Worm (Caenorhabditis elegans): ENCODE data around the gene C17E7.9.

Gene C17E7.9

DNA sequence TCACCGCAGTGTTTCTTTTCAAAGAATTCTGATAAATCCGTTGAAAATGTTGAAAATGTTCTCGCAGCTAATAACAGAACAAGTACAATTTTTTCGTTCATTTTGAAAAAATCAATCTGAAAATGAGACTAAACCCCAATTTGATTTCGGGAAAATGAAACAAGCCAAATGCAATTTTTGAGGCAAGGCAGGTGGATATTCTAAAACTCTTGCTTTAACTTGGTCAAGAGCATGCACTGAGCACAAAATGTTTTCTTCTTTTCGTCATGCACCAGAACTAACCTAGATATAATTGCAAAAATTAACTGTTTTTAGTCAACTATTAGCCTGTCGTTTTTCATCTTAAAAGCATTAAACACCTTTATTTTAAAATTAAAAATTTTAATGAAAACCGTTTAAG is 9.4 kb upstream of the C17E7.9 start, which contains the start of gene irld-22:
irld-22 (minus strand) TSS at position 101 of the 400 bp plus-strand sequence.
- TF ChIP-seq fax-1 (tag; optimal IDR thresholded peaks at IDR 0.05) = no peak
- TF ChIP-seq hlh-13 (GFP tag; optimal IDR thresholded peaks at IDR 0.05) = no peak
- TF ChIP-seq pag-3 (tag; optimal IDR thresholded peaks at IDR 0.05; ENCODE audit: borderline replicate concordance) = no peak
- TF ChIP-seq ceh-22 (tag; optimal IDR thresholded peaks at IDR 0.05) = no peak
- no peak for TF ChIP-seq sox-2 (GFP tag; IDR thresholded peaks at IDR 0.05)
- no peak for TF ChIP-seq npax-4 (tag; optimal IDR thresholded peaks at IDR 0.05)
- no peak for TF ChIP-seq mec-3 (tag; optimal IDR thresholded peaks at IDR 0.05; ENCODE audit: borderline replicate concordance)
- TF ChIP-seq ceh-48 (tag; optimal IDR thresholded peaks at IDR 0.05) = no peak
- no peak for TF ChIP-seq odd-2 (tag; optimal IDR thresholded peaks at IDR 0.05)
- TF ChIP-seq K09A11.1 (tag; optimal IDR thresholded peaks at IDR 0.05; ENCODE audit: insufficient read depth) = no peak
- TF ChIP-seq ceh-34 (tag; optimal IDR thresholded peaks at IDR 0.05) = no peak
- TF ChIP-seq unc-3 (GFP tag; conservative IDR thresholded peaks at IDR 0.05) = no peak
- no peak for TF ChIP-seq unc-3 (tag; optimal IDR thresholded peaks at IDR 0.05)
- TF ChIP-seq dmd-4 (tag; optimal IDR thresholded peaks at IDR 0.05; ENCODE audit: borderline replicate concordance) = no peak
- TF ChIP-seq pax-1 (tag; optimal IDR thresholded peaks at IDR 0.05) = no peak
- no peak for TF ChIP-seq unc-42 (tag; optimal IDR thresholded peaks at IDR 0.05)
- TF ChIP-seq lin-11 (tag; optimal IDR thresholded peaks at IDR 0.05) = no peak
- TF ChIP-seq eyg-1 (tag; optimal IDR thresholded peaks at IDR 0.05) = no peak
- no peak for TF ChIP-seq madf-2 (tag; optimal IDR thresholded peaks at IDR 0.05)
- TF ChIP-seq pros-1 (tag; optimal IDR thresholded peaks at IDR 0.05) = no peak

DNA sequence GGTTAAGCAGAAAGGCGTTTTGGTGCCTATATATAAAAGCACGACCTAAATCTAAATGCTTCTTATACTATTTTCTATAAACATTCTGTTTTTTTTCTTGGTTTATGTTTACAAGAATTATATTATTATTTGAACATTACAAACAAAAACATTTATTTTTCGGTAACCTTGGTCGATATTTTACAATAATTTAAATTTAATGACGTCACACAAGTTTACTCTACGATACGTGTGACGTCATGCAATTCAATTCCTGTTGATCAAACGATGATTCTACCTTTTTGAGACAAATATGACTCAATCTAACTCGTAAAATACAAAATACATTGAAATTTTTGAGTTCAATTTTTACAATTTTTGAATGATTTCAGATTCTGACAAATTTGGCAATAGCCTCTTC is 5.4 kb upstream of the C17E7.9 start:
- TF ChIP-seq ceh-19 (GFP tag; optimal IDR thresholded peaks at IDR 0.05) (no peak), pqm-1 (tag; optimal IDR thresholded peaks at IDR 0.05) (no peak), zip-5 (tag; optimal IDR thresholded peaks at IDR 0.05) (no peak), npax-4 (tag; optimal IDR thresholded peaks at IDR 0.05) (no peak), C38D4.7 (GFP tag; optimal IDR thresholded peaks at IDR 0.05) (no peak)

DNA sequence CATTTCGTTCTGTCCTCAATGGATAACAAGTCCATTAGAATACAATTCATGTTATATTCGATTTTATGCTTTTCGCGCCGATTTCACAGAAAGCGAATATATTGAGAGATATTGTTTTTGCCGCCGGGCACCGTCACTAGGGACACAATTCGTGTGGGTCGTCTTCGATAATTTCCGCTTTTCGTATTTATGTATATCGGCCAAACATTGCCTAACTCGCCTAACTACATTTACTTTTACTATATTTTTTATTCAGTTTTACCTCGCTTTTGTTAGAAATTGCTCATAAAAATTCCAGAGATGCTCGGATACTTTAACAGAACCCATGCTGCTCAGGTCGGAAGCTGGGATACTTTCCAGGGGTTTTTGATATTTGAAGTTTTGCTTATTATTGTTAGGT is 4.0 kb upstream of the C17E7.9 start, which contains the start of gene sre-9:
sre-9 (plus strand) TSS at position 301 of the 400 bp plus-strand sequence.
- TF ChIP-seq pros-1 (tag; optimal IDR thresholded peaks at IDR 0.05) = no peak

DNA sequence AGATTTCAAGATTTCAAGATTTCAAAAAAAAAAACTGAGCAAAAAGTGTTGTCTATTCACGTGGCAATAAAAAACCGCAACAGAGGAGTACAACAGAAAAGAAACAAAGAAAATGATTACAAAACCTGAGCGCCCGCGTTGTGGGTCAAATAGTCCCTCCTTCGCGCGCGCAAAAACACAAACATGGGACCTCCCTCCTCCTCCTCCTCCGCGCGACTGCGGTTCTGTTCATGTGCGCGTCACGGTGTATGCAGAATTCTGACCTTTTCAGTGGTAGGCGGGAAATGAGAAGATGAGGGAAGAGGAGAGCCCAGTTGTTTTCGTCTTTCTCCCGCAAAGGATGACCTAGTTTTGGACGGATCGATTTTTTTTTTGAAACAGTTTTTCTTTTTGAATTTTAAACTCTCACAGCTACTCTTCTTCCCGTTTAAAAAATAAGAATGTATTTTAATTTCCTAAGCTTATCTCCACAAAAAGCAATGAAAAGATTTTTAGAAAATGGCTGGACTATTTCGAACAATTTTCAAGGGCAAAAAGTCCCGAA is 1.8 kb upstream of the C17E7.9 start, which contains the start of gene C17E7.4:
C17E7.4 (plus strand) TSS at position 494 of the 544 bp plus-strand sequence.
- TF ChIP-seq pqm-1 (tag; optimal IDR thresholded peaks at IDR 0.05) (no peak), zip-5 (tag; optimal IDR thresholded peaks at IDR 0.05) (no peak), ets-4 (tag; optimal IDR thresholded peaks at IDR 0.05) (no peak), ama-1 (optimal IDR thresholded peaks at IDR 0.05) (no peak), F13H6.1 (tag; optimal IDR thresholded peaks at IDR 0.05) (no peak), mec-3 (tag; optimal IDR thresholded peaks at IDR 0.05; ENCODE audit: borderline replicate concordance) (no peak), K02D7.2 (tag; optimal IDR thresholded peaks at IDR 0.05) (no peak), ceh-31 (tag; optimal IDR thresholded peaks at IDR 0.05) (no peak), fax-1 (tag; optimal IDR thresholded peaks at IDR 0.05) (no peak), ceh-2 (tag; optimal IDR thresholded peaks at IDR 0.05) (no peak), npax-4 (tag; optimal IDR thresholded peaks at IDR 0.05) (no peak), ceh-14 (tag; optimal IDR thresholded peaks at IDR 0.05) (no peak), ceh-24 (tag; optimal IDR thresholded peaks at IDR 0.05) (no peak), hlh-15 (tag; optimal IDR thresholded peaks at IDR 0.05) (no peak), pat-9 (tag; optimal IDR thresholded peaks at IDR 0.05) (no peak), ceh-45 (GFP tag; IDR thresholded peaks at IDR 0.05) (no peak)

DNA sequence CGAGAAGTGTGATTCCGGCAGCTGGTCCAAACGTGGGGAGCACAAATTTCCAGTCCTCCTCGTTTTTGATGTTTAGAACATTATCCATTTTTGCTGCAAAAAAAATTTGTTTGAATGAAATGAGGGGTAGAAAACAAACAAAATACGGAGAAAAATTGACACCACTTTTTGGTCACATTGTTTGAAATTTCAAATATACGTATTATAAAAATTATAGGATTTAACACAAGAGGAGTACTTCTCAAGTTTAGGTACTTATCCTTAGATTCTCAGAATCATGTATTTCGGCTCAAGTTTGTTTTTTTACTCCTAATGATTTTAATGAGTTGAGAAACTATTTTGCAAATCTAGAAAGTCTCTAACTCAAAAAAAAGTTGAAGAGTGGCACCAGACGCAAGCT is 1.3 kb upstream of the C17E7.9 start, which contains the start of gene C17E7.12:
C17E7.12 (minus strand) TSS at position 101 of the 400 bp plus-strand sequence.
- TF ChIP-seq sox-4 (tag; optimal IDR thresholded peaks at IDR 0.05) (no peak), ceh-48 (tag; optimal IDR thresholded peaks at IDR 0.05) (no peak), rnt-1 (tag; optimal IDR thresholded peaks at IDR 0.05) (no peak), sdc-2 (tag; optimal IDR thresholded peaks at IDR 0.05) (no peak), ceh-2 (tag; optimal IDR thresholded peaks at IDR 0.05) (no peak), npax-4 (tag; optimal IDR thresholded peaks at IDR 0.05) (no peak)

All from whole organism, late embryonic.